Fruit fly (Drosophila melanogaster): ENCODE measurements around the gene CG15147.

CG15147 gene

DNA sequence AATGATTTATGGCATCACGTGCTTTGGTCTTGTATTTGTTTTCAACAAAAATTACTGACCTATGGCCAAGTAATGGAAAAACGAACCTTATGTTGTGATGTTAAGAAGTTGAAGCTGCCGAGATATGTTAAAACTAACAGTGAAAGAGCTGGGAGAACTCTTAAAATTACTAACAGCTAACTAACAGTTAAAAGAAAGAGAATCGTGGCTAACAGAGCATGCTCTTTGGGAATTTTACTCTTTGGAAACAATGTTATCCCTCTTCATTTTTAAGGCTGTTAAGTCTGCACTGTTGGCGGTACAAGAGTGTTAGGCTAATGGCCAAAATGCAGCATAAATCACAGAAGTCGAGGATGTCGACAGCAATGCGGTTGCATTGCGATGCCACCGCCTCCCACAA, 5.0 kb downstream of the CG15147 start:
- TF ChIP-seq dmrt93B (GFP tag; optimal IDR thresholded peaks at IDR 0.05) (no peak), Mio (GFP tag; optimal IDR thresholded peaks at IDR 0.05) (no peak), rgr (GFP tag; optimal IDR thresholded peaks at IDR 0.05) (no peak), CG9705 (GFP tag; optimal IDR thresholded peaks at IDR 0.05) (no peak), N (GFP tag; optimal IDR thresholded peaks at IDR 0.05) (no peak), pan (optimal IDR thresholded peaks at IDR 0.05) (no peak), Dfd (GFP tag; optimal IDR thresholded peaks at IDR 0.05) (no peak), sage (GFP tag; optimal IDR thresholded peaks at IDR 0.05) (no peak), jim (GFP tag; optimal IDR thresholded peaks at IDR 0.05) (no peak), Dif (GFP tag; optimal IDR thresholded peaks at IDR 0.05; ENCODE audit: partially characterized antibody) (no peak), CG32264 (GFP tag; optimal IDR thresholded peaks at IDR 0.05) (no peak), h (GFP tag; optimal IDR thresholded peaks at IDR 0.05) (no peak), Myc (optimal IDR thresholded peaks at IDR 0.05) (no peak)

DNA sequence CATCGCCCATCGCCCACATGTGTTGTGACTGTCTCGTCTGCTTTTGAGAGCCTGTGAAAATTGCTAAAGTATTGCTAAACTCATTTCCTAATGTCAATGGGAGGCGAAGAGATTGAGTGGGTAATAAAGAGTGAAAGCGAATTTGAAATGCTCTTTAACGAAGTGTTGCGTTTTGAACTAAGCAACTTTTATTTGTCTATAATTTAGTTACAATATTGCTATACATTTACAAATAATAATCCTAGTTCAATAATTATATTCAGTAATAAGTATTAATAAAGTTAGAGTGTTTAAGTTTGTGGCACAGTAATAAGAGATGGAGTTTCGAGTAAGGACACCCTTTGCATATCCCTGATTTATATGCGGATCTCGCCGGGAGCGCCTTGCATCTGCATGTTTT, 10.7 kb downstream of the CG15147 start:
- TF ChIP-seq HLH106 (tag; optimal IDR thresholded peaks at IDR 0.05) = no peak
- TF ChIP-seq Hr83 (GFP tag; optimal IDR thresholded peaks at IDR 0.05; ENCODE audit: poor library complexity, severe bottlenecking) = no peak
- TF ChIP-seq CG9705 (GFP tag; optimal IDR thresholded peaks at IDR 0.05) = no peak
- no peak for TF ChIP-seq br (GFP tag; optimal IDR thresholded peaks at IDR 0.05)
- no peak for TF ChIP-seq Sp1 (GFP tag; optimal IDR thresholded peaks at IDR 0.05)
- TF ChIP-seq Rel (GFP tag; optimal IDR thresholded peaks at IDR 0.05) = no peak
- no peak for TF ChIP-seq Rel (tag; optimal IDR thresholded peaks at IDR 0.05)

DNA sequence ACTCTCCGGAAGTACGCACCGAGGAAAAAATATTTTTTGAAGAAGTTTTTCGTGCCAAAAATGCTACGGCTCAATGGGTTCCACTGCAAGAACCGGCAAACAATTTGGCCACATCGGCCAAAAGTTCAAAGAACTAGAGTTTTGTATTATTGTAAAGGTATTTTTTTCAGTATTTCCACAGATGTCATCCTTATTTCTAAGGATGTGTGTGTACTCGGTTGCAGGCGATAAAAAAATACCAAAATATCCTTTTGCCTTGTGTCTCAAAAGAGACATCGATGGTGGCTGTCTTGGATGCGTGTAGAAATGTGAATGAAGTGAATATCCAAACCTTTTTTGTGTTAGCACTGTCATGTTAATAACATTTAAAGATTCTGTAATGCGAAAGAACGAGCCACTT, 23.0 kb downstream of the CG15147 start:
- no peak for TF ChIP-seq GATAd (GFP tag; optimal IDR thresholded peaks at IDR 0.05)
- TF ChIP-seq rgr (GFP tag; optimal IDR thresholded peaks at IDR 0.05) = no peak
- no peak for TF ChIP-seq Sp1 (GFP tag; optimal IDR thresholded peaks at IDR 0.05)
- TF ChIP-seq N (GFP tag; optimal IDR thresholded peaks at IDR 0.05) = no peak
- no peak for TF ChIP-seq Vsx2 (GFP tag; optimal IDR thresholded peaks at IDR 0.05; ENCODE audit: partially characterized antibody)
- no peak for TF ChIP-seq woc (GFP tag; optimal IDR thresholded peaks at IDR 0.05)
- TF ChIP-seq brk (GFP tag; optimal IDR thresholded peaks at IDR 0.05) = no peak
- no peak for TF ChIP-seq br (GFP tag; optimal IDR thresholded peaks at IDR 0.05)
- no peak for TF ChIP-seq Dif (GFP tag; optimal IDR thresholded peaks at IDR 0.05; ENCODE audit: partially characterized antibody)
- no peak for TF ChIP-seq Hnf4 (GFP tag; optimal IDR thresholded peaks at IDR 0.05)
- no peak for TF ChIP-seq sage (GFP tag; optimal IDR thresholded peaks at IDR 0.05)

dm6 chr2L:17594087-17594486, 32.1 kb downstream of the CG15147 start:
- TF ChIP-seq GATAd (GFP tag; optimal IDR thresholded peaks at IDR 0.05) (no peak), Mio (GFP tag; optimal IDR thresholded peaks at IDR 0.05) (no peak), fru (GFP tag; optimal IDR thresholded peaks at IDR 0.05) (no peak), brk (GFP tag; optimal IDR thresholded peaks at IDR 0.05) (no peak), Hr78 (GFP tag; optimal IDR thresholded peaks at IDR 0.05) (no peak), Jra (GFP tag; optimal IDR thresholded peaks at IDR 0.05) (no peak), CrebA (GFP tag; optimal IDR thresholded peaks at IDR 0.05; ENCODE audit: borderline replicate concordance) (no peak), Hr83 (GFP tag; optimal IDR thresholded peaks at IDR 0.05; ENCODE audit: poor library complexity, severe bottlenecking) (no peak), psq (GFP tag; optimal IDR thresholded peaks at IDR 0.05) (no peak), dl (GFP tag; optimal IDR thresholded peaks at IDR 0.05; ENCODE audit: insufficient read depth in 1 of 2, partially characterized antibody in 2 of 2) (no peak), woc (GFP tag; optimal IDR thresholded peaks at IDR 0.05) (no peak), Sp1 (GFP tag; optimal IDR thresholded peaks at IDR 0.05) (no peak), h (GFP tag; optimal IDR thresholded peaks at IDR 0.05) (no peak), br (GFP tag; optimal IDR thresholded peaks at IDR 0.05) (no peak), sv (GFP tag; optimal IDR thresholded peaks at IDR 0.05) (no peak), rgr (GFP tag; optimal IDR thresholded peaks at IDR 0.05) (no peak), dsf (GFP tag; optimal IDR thresholded peaks at IDR 0.05; ENCODE audit: borderline replicate concordance) (no peak), Abd-B (GFP tag; optimal IDR thresholded peaks at IDR 0.05) (no peak)

DNA sequence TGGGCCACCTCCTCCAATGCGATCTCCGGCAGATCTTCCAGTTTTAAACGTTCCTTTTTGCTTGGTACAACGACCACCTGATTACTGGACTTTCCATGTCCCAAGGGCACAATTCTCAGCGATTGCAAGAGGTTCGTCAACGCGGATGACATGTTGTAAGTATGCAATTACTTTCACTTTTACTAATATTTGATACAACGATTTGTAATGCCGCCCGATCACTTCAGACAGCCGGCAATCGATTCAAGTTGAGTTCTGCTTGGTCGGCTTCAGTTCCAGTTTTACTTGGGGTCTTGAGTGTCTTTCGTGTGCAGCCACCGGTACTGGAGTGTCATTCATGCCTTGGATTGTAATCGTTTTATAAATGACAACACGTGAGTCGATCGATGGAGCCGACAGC, 34.2 kb downstream of the CG15147 start, which contains the start of the genes Sytalpha and CG6870:
Gene Sytalpha, plus strand, starts transcription at position 301 of the 400 bp plus-strand sequence.
Gene CG6870, minus strand, starts transcription at position 340 of the 400 bp plus-strand sequence.
- TF ChIP-seq pan (optimal IDR thresholded peaks at IDR 0.05) = no peak
- no peak for TF ChIP-seq dl (GFP tag; optimal IDR thresholded peaks at IDR 0.05; ENCODE audit: insufficient read depth in 1 of 2, partially characterized antibody in 2 of 2)
- TF ChIP-seq Rel (GFP tag; optimal IDR thresholded peaks at IDR 0.05) = no peak
- TF ChIP-seq Rel (tag; optimal IDR thresholded peaks at IDR 0.05) = no peak
- no peak for TF ChIP-seq h (GFP tag; optimal IDR thresholded peaks at IDR 0.05)
- no peak for TF ChIP-seq usp (GFP tag; optimal IDR thresholded peaks at IDR 0.05)
- no peak for TF ChIP-seq Hnf4 (GFP tag; optimal IDR thresholded peaks at IDR 0.05)
- no peak for TF ChIP-seq sage (GFP tag; optimal IDR thresholded peaks at IDR 0.05)
- TF ChIP-seq tai (GFP tag; optimal IDR thresholded peaks at IDR 0.05) = no peak
- no peak for TF ChIP-seq Jra (GFP tag; optimal IDR thresholded peaks at IDR 0.05)
- no peak for TF ChIP-seq Hr83 (GFP tag; optimal IDR thresholded peaks at IDR 0.05; ENCODE audit: poor library complexity, severe bottlenecking)
- TF ChIP-seq woc (GFP tag; optimal IDR thresholded peaks at IDR 0.05) = no peak
- no peak for TF ChIP-seq psq (GFP tag; optimal IDR thresholded peaks at IDR 0.05)
- TF ChIP-seq rgr (GFP tag; optimal IDR thresholded peaks at IDR 0.05) = no peak
- TF ChIP-seq Dif (GFP tag; optimal IDR thresholded peaks at IDR 0.05; ENCODE audit: partially characterized antibody) = no peak
- TF ChIP-seq dsf (GFP tag; optimal IDR thresholded peaks at IDR 0.05; ENCODE audit: borderline replicate concordance) = no peak
- no peak for TF ChIP-seq fru (GFP tag; optimal IDR thresholded peaks at IDR 0.05)
- no peak for TF ChIP-seq CG32264 (GFP tag; optimal IDR thresholded peaks at IDR 0.05)
- TF ChIP-seq N (GFP tag; optimal IDR thresholded peaks at IDR 0.05) = no peak
- TF ChIP-seq Abd-B (GFP tag; optimal IDR thresholded peaks at IDR 0.05) = no peak
- TF ChIP-seq Myc (optimal IDR thresholded peaks at IDR 0.05) = no peak

Data from whole organism, wandering third instar larva.